Fruit fly (Drosophila melanogaster) whole organism, embryonic: ENCODE results near the gene CG34288.
A peak's percentile ranks its signal among the peaks of the same experiment; 100 is the strongest.

Experiments
- Adf1 ChIP-seq: fragments of 200-800 bp; sonication (Bioruptor generic); IDR thresholded peaks from 2 replicates; pipeline ENCODE4 v1.3.6; 2022; ENCODE audit warnings: missing biosample characterization, missing genetic modification characterization
- Bteb2 ChIP-seq: fragments of 200-800 bp; sonication (Bioruptor generic); optimal IDR thresholded peaks from 2 replicates; lab custom pipeline; 2016; ENCODE audit warnings: missing biosample characterization, missing genetic modification characterization
- CG10543 ChIP-seq: fragments of 200-800 bp; sonication (Bioruptor generic); optimal IDR thresholded peaks from 3 replicates; lab custom pipeline; 2017; ENCODE audit warnings: missing biosample characterization, mild to moderate bottlenecking, missing genetic modification characterization, moderate library complexity
- CG11560 ChIP-seq: fragments of 200-800 bp; sonication (Bioruptor generic); IDR thresholded peaks from 3 replicates; pipeline ENCODE4 v1.3.6; 2022; ENCODE audit warnings: missing biosample characterization, missing genetic modification characterization
- CG11695 ChIP-seq: fragments of 200-800 bp; sonication (Bioruptor generic); IDR thresholded peaks from 3 replicates; pipeline ENCODE4 v1.3.6; 2022; ENCODE audit warnings: missing biosample characterization, missing genetic modification characterization
- CG12104 ChIP-seq: fragments of 200-800 bp; sonication (Bioruptor generic); optimal IDR thresholded peaks from 3 replicates; lab custom pipeline; 2016; ENCODE audit warnings: missing biosample characterization, missing genetic modification characterization
- CG12236 ChIP-seq: fragments of 200-800 bp; sonication (Bioruptor generic); optimal IDR thresholded peaks from 2 replicates; lab custom pipeline; 2016; ENCODE audit warnings: missing biosample characterization, missing genetic modification characterization
- CG12744 ChIP-seq: fragments of 200-800 bp; sonication (Bioruptor generic); optimal IDR thresholded peaks from 2 replicates; lab custom pipeline; 2016; ENCODE audit warnings: missing biosample characterization, missing genetic modification characterization
- CG14667 ChIP-seq: fragments of 200-800 bp; sonication (Bioruptor generic); IDR thresholded peaks from 2 replicates; pipeline ENCODE4 v1.3.6; 2022; ENCODE audit warnings: missing biosample characterization, missing genetic modification characterization
- CG15073 ChIP-seq: fragments of 200-800 bp; sonication (Bioruptor generic); optimal IDR thresholded peaks from 2 replicates; lab custom pipeline; 2016; ENCODE audit warnings: missing biosample characterization, missing genetic modification characterization
- CG15269 ChIP-seq: fragments of 200-800 bp; sonication (Bioruptor generic); optimal IDR thresholded peaks from 2 replicates; lab custom pipeline; 2018; ENCODE audit warnings: missing biosample characterization, mild to moderate bottlenecking, missing genetic modification characterization, moderate library complexity
- CG1603 ChIP-seq: fragments of 200-800 bp; sonication (Bioruptor generic); optimal IDR thresholded peaks from 2 replicates; lab custom pipeline; 2019; ENCODE audit warnings: missing biosample characterization, mild to moderate bottlenecking, missing genetic modification characterization, moderate library complexity
- CG16815 ChIP-seq: fragments of 200-800 bp; sonication (Bioruptor generic); optimal IDR thresholded peaks from 3 replicates; lab custom pipeline; 2017; ENCODE audit warnings: missing biosample characterization, mild to moderate bottlenecking, missing genetic modification characterization
- CG17328 ChIP-seq: fragments of 200-800 bp; sonication (Bioruptor generic); IDR thresholded peaks from 2 replicates; pipeline ENCODE4 v1.3.6; 2022; ENCODE audit warnings: missing biosample characterization, missing genetic modification characterization
- CG17361 ChIP-seq: fragments of 200-800 bp; sonication (Bioruptor generic); IDR thresholded peaks from 3 replicates; pipeline ENCODE4 v1.3.6; 2022; ENCODE audit warnings: missing biosample characterization, missing genetic modification characterization
- CG18262 ChIP-seq: fragments of 200-800 bp; optimal IDR thresholded peaks from 3 replicates; lab custom pipeline; 2019; ENCODE audit warnings: missing biosample characterization, mild to moderate bottlenecking, missing genetic modification characterization, moderate library complexity
- CG30403 ChIP-seq: fragments of 200-800 bp; sonication (Bioruptor generic); optimal IDR thresholded peaks from 3 replicates; lab custom pipeline; 2016; ENCODE audit warnings: missing biosample characterization, missing genetic modification characterization
- CG30431 ChIP-seq: fragments of 200-800 bp; sonication (Bioruptor generic); optimal IDR thresholded peaks from 2 replicates; lab custom pipeline; 2017; ENCODE audit warnings: missing biosample characterization, missing genetic modification characterization
- CG3995 ChIP-seq: fragments of 200-800 bp; sonication (Bioruptor generic); optimal IDR thresholded peaks from 3 replicates; lab custom pipeline; 2016; ENCODE audit warnings: missing biosample characterization, missing genetic modification characterization
- CG42726 ChIP-seq: fragments of 200-800 bp; sonication (Bioruptor generic); IDR thresholded peaks from 2 replicates; pipeline ENCODE4 v1.3.6; 2022; ENCODE audit warnings: missing biosample characterization, missing genetic modification characterization; ENCODE audit not compliant: partially characterized antibody
- CG4424 ChIP-seq: fragments of 200-800 bp; sonication (Bioruptor generic); optimal IDR thresholded peaks from 3 replicates; lab custom pipeline; 2016; ENCODE audit warnings: missing biosample characterization, missing genetic modification characterization
- CG4854 ChIP-seq: fragments of 200-800 bp; sonication (Bioruptor generic); optimal IDR thresholded peaks from 2 replicates; lab custom pipeline; 2016; ENCODE audit warnings: missing biosample characterization, missing genetic modification characterization, inconsistent platforms
- CG5245 ChIP-seq: fragments of 200-800 bp; sonication (Bioruptor generic); optimal IDR thresholded peaks from 3 replicates; lab custom pipeline; 2016; ENCODE audit warnings: missing biosample characterization, missing genetic modification characterization
- CG5953 ChIP-seq: fragments of 200-800 bp; sonication (Bioruptor generic); IDR thresholded peaks from 2 replicates; pipeline ENCODE4 v1.3.6; 2022; ENCODE audit warnings: missing biosample characterization, missing genetic modification characterization
- CG7271 ChIP-seq: fragments of 200-800 bp; sonication (Bioruptor generic); optimal IDR thresholded peaks from 2 replicates; lab custom pipeline; 2018; ENCODE audit warnings: missing biosample characterization, mild to moderate bottlenecking, missing genetic modification characterization, moderate library complexity
- CG7745 ChIP-seq: fragments of 200-800 bp; sonication (Bioruptor generic); optimal IDR thresholded peaks from 2 replicates; lab custom pipeline; 2018; ENCODE audit warnings: missing biosample characterization, mild to moderate bottlenecking, missing genetic modification characterization, moderate library complexity
- CG8281 ChIP-seq: fragments of 200-800 bp; sonication (Bioruptor generic); optimal IDR thresholded peaks from 2 replicates; lab custom pipeline; 2018; ENCODE audit warnings: missing biosample characterization, mild to moderate bottlenecking, missing genetic modification characterization, moderate library complexity
- CG9817 ChIP-seq: fragments of 200-800 bp; sonication (Bioruptor generic); optimal IDR thresholded peaks from 2 replicates; lab custom pipeline; 2018; ENCODE audit warnings: missing biosample characterization, mild to moderate bottlenecking, missing genetic modification characterization, moderate library complexity
- Dip2 ChIP-seq: fragments of 200-800 bp; sonication (Bioruptor generic); IDR thresholded peaks from 2 replicates; pipeline ENCODE4 v1.3.6; 2022; ENCODE audit warnings: missing biosample characterization, missing genetic modification characterization
- Dip3 ChIP-seq: fragments of 200-800 bp; sonication (Bioruptor generic); optimal IDR thresholded peaks from 3 replicates; lab custom pipeline; 2016; ENCODE audit warnings: missing biosample characterization, missing genetic modification characterization
- Doc3 ChIP-seq: fragments of 200-800 bp; sonication (Bioruptor generic); IDR thresholded peaks from 3 replicates; pipeline ENCODE4 v1.3.6; 2022; ENCODE audit warnings: missing biosample characterization, missing genetic modification characterization; ENCODE audit not compliant: partially characterized antibody
- Dp ChIP-seq: fragments of 200-800 bp; sonication (Bioruptor generic); optimal IDR thresholded peaks from 2 replicates; lab custom pipeline; 2018; ENCODE audit warnings: missing biosample characterization, mild to moderate bottlenecking, missing genetic modification characterization, moderate library complexity
- Gug ChIP-seq: fragments of 200-800 bp; sonication (Bioruptor generic); IDR thresholded peaks from 4 replicates; pipeline ENCODE4 v1.3.6; 2022; ENCODE audit warnings: missing biosample characterization, missing genetic modification characterization
- Hr3 ChIP-seq: fragments of 200-800 bp; sonication (Bioruptor generic); optimal IDR thresholded peaks from 3 replicates; lab custom pipeline; 2016; ENCODE audit warnings: missing biosample characterization, missing genetic modification characterization
- Meics ChIP-seq: fragments of 200-800 bp; sonication (Bioruptor generic); optimal IDR thresholded peaks from 2 replicates; lab custom pipeline; 2017; ENCODE audit warnings: missing biosample characterization, mild to moderate bottlenecking, missing genetic modification characterization
- Ravus ChIP-seq: fragments of 200-800 bp; sonication (Bioruptor generic); IDR thresholded peaks from 2 replicates; pipeline ENCODE4 v1.3.6; 2022; ENCODE audit warnings: missing biosample characterization, missing genetic modification characterization
- Sin3A ChIP-seq: fragments of >200 bp; optimal IDR thresholded peaks from 2 replicates; lab custom pipeline; 2018
- Ssrp ChIP-seq: fragments of 200-800 bp; sonication (Bioruptor generic); optimal IDR thresholded peaks from 2 replicates; lab custom pipeline; 2018; ENCODE audit warnings: missing biosample characterization, mild to moderate bottlenecking, missing genetic modification characterization, moderate library complexity
- YL-1 ChIP-seq: fragments of 200-800 bp; sonication (Bioruptor generic); optimal IDR thresholded peaks from 3 replicates; lab custom pipeline; 2017; ENCODE audit warnings: missing biosample characterization, mild to moderate bottlenecking, missing genetic modification characterization
- cad ChIP-seq: fragments of >200 bp; optimal IDR thresholded peaks from 2 replicates; lab custom pipeline; 2017; ENCODE audit warnings: missing biosample characterization, missing genetic modification characterization
- chinmo ChIP-seq: fragments of 200-800 bp; sonication (Bioruptor generic); IDR thresholded peaks from 4 replicates; pipeline ENCODE4 v1.3.6; 2022; ENCODE audit warnings: missing biosample characterization, missing genetic modification characterization; ENCODE audit not compliant: partially characterized antibody
- fru ChIP-seq: fragments of >200 bp; optimal IDR thresholded peaks from 2 replicates; lab custom pipeline; 2017
- lilli ChIP-seq: fragments of 200-800 bp; sonication (Bioruptor generic); optimal IDR thresholded peaks from 3 replicates; lab custom pipeline; 2016; ENCODE audit warnings: missing biosample characterization, missing genetic modification characterization
- pfk ChIP-seq: fragments of 200-800 bp; sonication (Bioruptor generic); optimal IDR thresholded peaks from 2 replicates; lab custom pipeline; 2018; ENCODE audit warnings: missing biosample characterization, mild to moderate bottlenecking, missing genetic modification characterization, moderate library complexity
- prd ChIP-seq, 3 experiments: fragments of >200 bp in 2 of 3; fragments of 200-800 bp in 1 of 3; sonication (Bioruptor generic) in 1 of 3; optimal IDR thresholded peaks in 2 of 3; IDR thresholded peaks in 1 of 3; 2 replicates in 2 of 3; 3 replicates in 1 of 3; pipeline versions ENCODE4 v1.3.6 to Lab custom; 2017 to 2022; ENCODE audit warnings: missing biosample characterization in 1 of 3, missing genetic modification characterization in 1 of 3
- sim ChIP-seq: fragments of 200-800 bp; sonication (Bioruptor generic); IDR thresholded peaks from 2 replicates; pipeline ENCODE4 v1.3.6; 2022; ENCODE audit warnings: missing biosample characterization, missing genetic modification characterization
- tap ChIP-seq: fragments of 200-800 bp; optimal IDR thresholded peaks from 3 replicates; lab custom pipeline; 2019; ENCODE audit warnings: missing biosample characterization, mild to moderate bottlenecking, missing genetic modification characterization, moderate library complexity
- tgo ChIP-seq: fragments of 200-800 bp; sonication (Bioruptor generic); IDR thresholded peaks from 3 replicates; pipeline ENCODE4 v1.3.6; 2022; ENCODE audit warnings: missing biosample characterization, missing genetic modification characterization
- tx ChIP-seq: fragments of 200-800 bp; sonication (Bioruptor generic); optimal IDR thresholded peaks from 2 replicates; lab custom pipeline; 2016; ENCODE audit warnings: missing biosample characterization, missing genetic modification characterization
- wdn ChIP-seq: fragments of 200-800 bp; sonication (Bioruptor generic); IDR thresholded peaks from 2 replicates; pipeline ENCODE4 v1.3.6; 2022; ENCODE audit warnings: missing biosample characterization, missing genetic modification characterization

Gene CG34288

DNA sequence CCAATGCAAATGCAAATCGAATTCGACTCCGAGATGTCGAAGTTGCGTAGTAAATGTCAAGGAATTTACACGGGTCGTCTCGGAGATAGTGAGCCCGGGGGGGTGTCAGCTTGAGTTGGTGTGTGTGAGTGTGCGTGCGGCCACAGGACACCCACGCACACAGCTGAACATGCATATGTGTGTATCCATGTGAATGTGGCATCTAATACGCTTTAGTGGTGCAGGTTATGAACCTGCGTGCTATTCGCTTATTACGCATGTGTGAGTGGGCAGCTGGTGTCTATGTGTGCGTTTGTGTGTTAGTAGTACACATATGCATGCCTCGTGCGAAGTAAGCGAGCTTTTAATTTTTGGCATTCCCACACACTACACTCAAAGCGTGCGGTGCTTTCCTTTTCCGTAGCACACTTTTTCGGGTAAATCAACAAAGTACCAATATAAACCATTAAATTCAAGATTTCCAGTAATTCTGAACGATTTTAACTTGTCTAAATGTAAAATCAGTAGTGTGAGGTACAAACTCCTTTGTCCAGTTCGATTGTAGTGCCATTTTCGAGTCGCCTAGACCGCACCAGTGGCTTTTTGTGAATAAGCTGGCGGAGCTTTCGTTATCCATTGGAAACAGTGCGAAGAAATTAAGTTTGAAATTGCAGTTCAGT lies 21.9 kb upstream of the CG34288 start (continued):
- TF ChIP-seq chinmo (GFP tag; lab: Robert Waterston, UW) = peak; percentile 64; the same call in 1 of the 4 replicates
- TF ChIP-seq Dp (GFP tag; lab: Kevin White, UChicago) = no peak
- peak; percentile 86 for TF ChIP-seq CG9817 (tag; lab: Kevin White, UChicago)
- TF ChIP-seq CG8281 (tag; lab: Kevin White, UChicago) = peak; percentile 72
- peak; percentile 89 for TF ChIP-seq CG30403 (GFP tag; lab: Kevin White, UChicago)
- TF ChIP-seq Meics = peak; percentile 93
- TF ChIP-seq CG15073 (GFP tag; lab: Kevin White, UChicago) = no peak
- TF ChIP-seq prd (optimal IDR thresholded peaks at IDR 0.05; lab: Kevin White, UChicago) = no peak
- peak; percentile 88 for TF ChIP-seq prd (GFP tag; IDR thresholded peaks at IDR 0.05; lab: Robert Waterston, UW)
- TF ChIP-seq Sin3A = no peak
- peak; percentile 79 for TF ChIP-seq Bteb2 (GFP tag; lab: Kevin White, UChicago)
- TF ChIP-seq sim = no peak
- TF ChIP-seq Dip2 (GFP tag; lab: Robert Waterston, UW) = no peak
- TF ChIP-seq Ssrp (tag; lab: Kevin White, UChicago) = peak; percentile 69
- peak; percentile 71 for TF ChIP-seq CG5245 (GFP tag; lab: Kevin White, UChicago)
- TF ChIP-seq Ravus (GFP tag; lab: Robert Waterston, UW) = peak; percentile 62
- no peak for TF ChIP-seq pfk (GFP tag; lab: Kevin White, UChicago)
- TF ChIP-seq CG10543 (GFP tag; lab: Kevin White, UChicago) = peak; percentile 86
- TF ChIP-seq CG18262 (tag; lab: Kevin White, UChicago) = no peak
- TF ChIP-seq CG17361 (GFP tag; lab: Robert Waterston, UW) = no peak; the same call in 2 of the 3 replicates
- no peak for TF ChIP-seq CG42726 (GFP tag; lab: Robert Waterston, UW)
- TF ChIP-seq CG15269 (tag; lab: Kevin White, UChicago) = peak; percentile 91
- TF ChIP-seq CG12744 = peak; percentile 73
- peak; percentile 39; the same call in 1 of the 2 replicates for TF ChIP-seq CG5953 (GFP tag; lab: Robert Waterston, UW)
- TF ChIP-seq CG16815 (GFP tag; lab: Kevin White, UChicago) = peak; percentile 50
- TF ChIP-seq fru (lab: Kevin White, UChicago) = no peak
- TF ChIP-seq CG12104 = peak; percentile 68
- TF ChIP-seq CG14667 (GFP tag; lab: Robert Waterston, UW) = peak; percentile 82
- TF ChIP-seq CG4424 = peak; percentile 80
- TF ChIP-seq Gug = peak; percentile 79
- TF ChIP-seq tap (tag; lab: Kevin White, UChicago) = peak; percentile 75
- peak; percentile 72; the same call in 2 of the 3 replicates for TF ChIP-seq CG11560
- peak; percentile 84 for TF ChIP-seq Hr3 (GFP tag; lab: Kevin White, UChicago)
- TF ChIP-seq lilli (GFP tag; lab: Kevin White, UChicago) = peak; percentile 89
- peak; percentile 76 for TF ChIP-seq CG1603
- no peak for TF ChIP-seq Doc3 (GFP tag; lab: Robert Waterston, UW)
- peak; percentile 34; the same call in 1 of the 2 replicates for TF ChIP-seq Adf1 (GFP tag; lab: Robert Waterston, UW)
- peak; percentile 22 for TF ChIP-seq YL-1 (GFP tag; lab: Kevin White, UChicago)
- peak; percentile 81 for TF ChIP-seq CG17328 (GFP tag; lab: Robert Waterston, UW)
- peak; percentile 87 for TF ChIP-seq tgo (GFP tag; lab: Robert Waterston, UW)
- peak; percentile 84 for TF ChIP-seq tx (GFP tag; lab: Kevin White, UChicago)
- TF ChIP-seq wdn (GFP tag; lab: Robert Waterston, UW) = peak; percentile 61; the same call in 1 of the 2 replicates
- TF ChIP-seq CG7745 (tag; lab: Kevin White, UChicago) = no peak
- TF ChIP-seq CG11695 (GFP tag; lab: Robert Waterston, UW) = peak; percentile 88
- TF ChIP-seq Dip3 (GFP tag; lab: Kevin White, UChicago) = peak; percentile 82
- peak; percentile 67 for TF ChIP-seq CG30431 (GFP tag; lab: Kevin White, UChicago)
- no peak for TF ChIP-seq cad (GFP tag; lab: Kevin White, UChicago)
- TF ChIP-seq CG7271 (tag; lab: Kevin White, UChicago) = no peak
- TF ChIP-seq CG4854 (GFP tag; lab: Kevin White, UChicago) = no peak
- TF ChIP-seq CG3995 (GFP tag; lab: Kevin White, UChicago) = peak; percentile 23
- TF ChIP-seq CG12236 = peak; percentile 49
